Worm (Caenorhabditis elegans): ENCODE results near the gene F35C11.6.

DNA sequence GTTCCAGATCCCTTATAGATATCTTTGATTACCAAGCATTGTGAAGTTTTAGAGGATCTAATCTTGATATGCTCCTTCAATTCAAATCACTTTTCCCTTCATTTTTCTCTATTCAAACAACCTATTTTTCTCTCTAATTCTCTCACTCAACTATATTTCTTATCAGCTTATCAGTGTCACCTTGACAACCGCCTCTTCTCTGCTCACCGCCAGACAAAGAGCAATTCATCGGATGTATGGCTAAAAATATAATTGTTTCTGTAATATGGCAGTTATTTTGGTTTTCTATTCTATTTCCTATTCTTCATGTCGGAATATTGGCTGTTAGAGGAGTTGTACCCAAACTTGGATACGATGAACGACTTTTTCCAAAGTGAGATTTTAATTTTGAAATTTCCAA lies 9.2 kb downstream of the F35C11.6 start:
- TF ChIP-seq ztf-4 (tag; optimal IDR thresholded peaks at IDR 0.05) (no peak), unc-62 (GFP tag; optimal IDR thresholded peaks at IDR 0.05) (no peak), ceh-16 (tag; optimal IDR thresholded peaks at IDR 0.05) (no peak), lin-11 (tag; optimal IDR thresholded peaks at IDR 0.05) (no peak), blmp-1 (tag; optimal IDR thresholded peaks at IDR 0.05; ENCODE audit: insufficient read depth) (no peak), nhr-11 (tag; optimal IDR thresholded peaks at IDR 0.05) (no peak), lin-13 (GFP tag; optimal IDR thresholded peaks at IDR 0.05) (no peak), dmd-4 (tag; optimal IDR thresholded peaks at IDR 0.05) (no peak), ama-1 (optimal IDR thresholded peaks at IDR 0.05) (no peak)
